Worm (Caenorhabditis elegans): ENCODE data around the gene K02E7.10.

ce11 chrII:1049849-1050248 lies 17.0 kb downstream of the K02E7.10 start, which contains the start of gene fbxb-40:
- no peak for TF ChIP-seq ama-1 (optimal IDR thresholded peaks at IDR 0.05)
- no peak for TF ChIP-seq mdl-1 (tag; optimal IDR thresholded peaks at IDR 0.05)
- no peak for TF ChIP-seq sup-37 (GFP tag; optimal IDR thresholded peaks at IDR 0.05)
- TF ChIP-seq nhr-28 (tag; optimal IDR thresholded peaks at IDR 0.05): no peak

Data from whole organism, L1 larva.